Fruit fly (Drosophila melanogaster) whole organism: ENCODE data around the gene spen.

Experiments used
- pan ChIP-seq: fragments of >200 bp; optimal IDR thresholded peaks from 2 replicates; lab custom pipeline; 2017
- usp ChIP-seq: fragments of >200 bp; optimal IDR thresholded peaks from 2 replicates; lab custom pipeline; 2017; ENCODE audit warnings: missing biosample characterization, missing genetic modification characterization, mixed read lengths

- TF ChIP-seq pan (lab: Kevin White, UChicago), result no peak
- no peak for TF ChIP-seq usp (GFP tag; lab: Kevin White, UChicago)
These were observed 47.7 kb downstream of the spen start for dm6 chr2L:206556-206955.
